Fruit fly (Drosophila melanogaster): ENCODE measurements around the gene mura.

The mura gene

DNA sequence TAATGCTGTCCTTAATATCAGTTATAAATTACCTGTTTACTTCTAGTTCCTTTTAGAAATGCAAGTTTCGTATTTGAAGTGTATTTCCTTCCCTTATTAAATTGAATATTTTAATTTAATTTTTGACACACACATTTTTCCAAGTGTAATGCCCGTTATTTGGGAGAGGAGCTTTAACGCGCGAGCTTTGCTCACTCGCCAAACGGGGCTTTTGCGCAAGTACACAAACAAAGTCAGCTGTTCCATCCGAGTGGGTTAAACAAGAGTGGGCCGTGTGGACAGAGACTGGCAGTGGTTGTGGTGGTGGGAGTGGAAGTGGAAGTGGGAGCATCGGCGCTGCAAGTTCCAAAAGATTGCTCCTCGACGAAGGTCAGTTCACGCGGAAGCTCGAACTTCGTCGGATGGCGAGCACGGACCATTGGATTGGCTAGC lies 29.5 kb upstream of the mura start, which contains the start of gene CG8301 (continued):
- TF ChIP-seq oc (tag; optimal IDR thresholded peaks at IDR 0.05) (no peak), Dip3 (GFP tag; optimal IDR thresholded peaks at IDR 0.05) (no peak), mirr (GFP tag; optimal IDR thresholded peaks at IDR 0.05) (no peak), Hr51 (GFP tag; optimal IDR thresholded peaks at IDR 0.05) (peak in 1 of 2 experiments; percentile 62), stwl (tag; optimal IDR thresholded peaks at IDR 0.05) (no peak), Meics (GFP tag; optimal IDR thresholded peaks at IDR 0.05) (peak; percentile 20), sr (GFP tag; IDR thresholded peaks at IDR 0.05) (peak; percentile 86), CG4707 (GFP tag; optimal IDR thresholded peaks at IDR 0.05) (no peak), Drgx (GFP tag; IDR thresholded peaks at IDR 0.05) (peak; percentile 56), crp (GFP tag; optimal IDR thresholded peaks at IDR 0.05) (peak in 1 of 2 experiments; percentile 75), MBD-R2 (GFP tag; IDR thresholded peaks at IDR 0.05) (0 out of 2 replicates have a peak, but pooled peaks have one; percentile 31), CG12104 (GFP tag; optimal IDR thresholded peaks at IDR 0.05) (no peak), CG12744 (GFP tag; optimal IDR thresholded peaks at IDR 0.05) (peak; percentile 4), Rfx (GFP tag; IDR thresholded peaks at IDR 0.05) (peak; percentile 35; the same call in 1 of the 2 replicates), CG7556 (GFP tag; optimal IDR thresholded peaks at IDR 0.05) (peak; percentile 34), tap (tag; optimal IDR thresholded peaks at IDR 0.05) (peak; percentile 15), CG10274 (GFP tag; optimal IDR thresholded peaks at IDR 0.05) (no peak), CG17186 (GFP tag; optimal IDR thresholded peaks at IDR 0.05) (no peak)

DNA sequence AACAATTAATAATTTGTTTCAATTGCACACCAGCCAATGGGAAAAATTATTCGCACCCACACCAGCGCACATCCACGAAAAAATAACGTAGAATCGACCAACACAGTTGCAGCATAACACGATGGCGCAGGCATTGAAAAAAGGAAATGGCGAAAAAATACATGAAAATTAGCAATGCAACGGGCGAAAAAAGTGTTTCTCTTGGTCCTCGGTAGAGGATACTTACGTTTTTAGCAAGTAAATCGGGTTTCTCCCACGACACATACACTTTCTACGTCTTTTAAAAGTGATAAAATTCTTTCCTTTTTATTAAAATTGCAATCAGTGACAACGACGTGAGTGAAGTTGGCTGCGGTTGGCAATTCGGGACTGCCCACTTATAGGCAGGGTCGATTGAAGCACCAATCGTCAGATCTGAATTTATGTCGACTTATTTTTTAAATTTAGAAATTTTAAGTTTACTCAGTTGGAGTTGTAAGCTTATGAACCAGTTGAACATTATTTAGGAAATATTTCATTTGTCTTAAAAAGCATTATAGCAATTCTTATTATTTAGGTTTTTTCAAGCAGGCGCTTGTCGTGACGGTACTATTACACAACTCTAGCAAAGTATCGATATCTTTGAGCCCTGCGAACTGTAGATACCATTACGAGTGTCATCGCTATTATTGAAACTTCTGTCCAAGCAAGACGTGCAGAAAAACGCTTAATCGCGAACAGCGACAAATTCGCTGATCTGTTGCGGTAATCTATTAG lies 26.0 kb upstream of the mura start, which contains the start of the genes Kap-alpha3 and Son:
Gene Kap-alpha3 (minus strand): TSS at position 352 of the 756 bp plus-strand sequence.
Gene Son (plus strand): TSS at position 661 of the 756 bp plus-strand sequence.
- TF ChIP-seq CG31441 (GFP tag; IDR thresholded peaks at IDR 0.05) (peak; percentile 90), Sin3A (optimal IDR thresholded peaks at IDR 0.05) (peak; percentile 97), row (GFP tag; IDR thresholded peaks at IDR 0.05) (peak; percentile 95), sob (GFP tag; IDR thresholded peaks at IDR 0.05) (peak; percentile 93), CG12219 (GFP tag; optimal IDR thresholded peaks at IDR 0.05) (peak; percentile 73), psq (GFP tag; optimal IDR thresholded peaks at IDR 0.05) (peak; percentile 79), CG16863 (GFP tag; optimal IDR thresholded peaks at IDR 0.05) (peak; percentile 92), bsh (GFP tag; optimal IDR thresholded peaks at IDR 0.05) (peak; percentile 44 to 80), fd102C (GFP tag; optimal IDR thresholded peaks at IDR 0.05) (peak; percentile 91), Taf1 (GFP tag; IDR thresholded peaks at IDR 0.05) (peak; percentile 60; the same call in 1 of the 2 replicates), z (GFP tag; IDR thresholded peaks at IDR 0.05) (no peak), HHEX (GFP tag; optimal IDR thresholded peaks at IDR 0.05) (peak; percentile 94), kay (GFP tag; optimal IDR thresholded peaks at IDR 0.05) (peak; percentile 80), insv (GFP tag; optimal IDR thresholded peaks at IDR 0.05) (peak in 1 of 2 experiments; percentile 85), CG7963 (GFP tag; IDR thresholded peaks at IDR 0.05; ENCODE audit: partially characterized antibody) (no peak; the same call in 2 of the 3 replicates), CG6765 (GFP tag; optimal IDR thresholded peaks at IDR 0.05) (peak; percentile 97), Sox100B (GFP tag; optimal IDR thresholded peaks at IDR 0.05) (peak; percentile 95), CG3726 (GFP tag; IDR thresholded peaks at IDR 0.05) (peak; percentile 80; the same call in 2 of the 3 replicates), CG10543 (GFP tag; optimal IDR thresholded peaks at IDR 0.05) (peak; percentile 98), NC2α (GFP tag; optimal IDR thresholded peaks at IDR 0.05) (peak; percentile 88), CG4282 (GFP tag; optimal IDR thresholded peaks at IDR 0.05) (peak; percentile 87), CG13424 (tag; optimal IDR thresholded peaks at IDR 0.05) (peak; percentile 89), sens-2 (GFP tag; IDR thresholded peaks at IDR 0.05) (peak; percentile 94), tgo (GFP tag; IDR thresholded peaks at IDR 0.05) (peak; percentile 86), CG5953 (GFP tag; IDR thresholded peaks at IDR 0.05) (peak; percentile 72), CG17359 (tag; optimal IDR thresholded peaks at IDR 0.05) (peak; percentile 88), dysf (GFP tag; IDR thresholded peaks at IDR 0.05) (peak; percentile 88), ci (GFP tag; IDR thresholded peaks at IDR 0.05) (peak; percentile 95), BEAF-32 (GFP tag; optimal IDR thresholded peaks at IDR 0.05) (peak; percentile 96), nerfin-1 (tag; optimal IDR thresholded peaks at IDR 0.05) (peak; percentile 90), eyg (GFP tag; optimal IDR thresholded peaks at IDR 0.05) (peak; percentile 87)
